Worm (Caenorhabditis elegans): ENCODE results near the gene srj-5.
A peak's percentile ranks its signal among the peaks of the same experiment; 100 is the strongest.

The srj-5 gene

DNA sequence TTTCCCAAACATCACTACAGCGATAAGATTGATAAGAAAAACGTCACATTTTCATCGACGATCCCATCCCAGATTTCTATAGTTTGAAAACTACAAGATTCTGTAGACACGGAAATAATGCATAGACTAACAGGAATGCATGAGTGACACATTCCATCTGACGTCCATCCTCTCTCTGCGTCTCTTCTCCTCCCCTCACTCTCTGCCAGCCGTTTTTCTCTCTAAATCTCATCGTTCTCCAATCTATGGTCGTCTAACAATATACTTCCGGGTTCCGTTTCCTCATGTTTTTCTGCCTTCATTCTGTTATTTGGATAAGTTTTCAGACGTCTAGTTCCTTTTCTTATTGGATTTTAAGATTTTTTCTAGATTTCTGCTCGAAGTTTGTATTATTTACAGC lies 33.8 kb downstream of the srj-5 start, which contains the start of gene F48G7.4 (continued):
- TF ChIP-seq ama-1 (optimal IDR thresholded peaks at IDR 0.05) = no peak

DNA sequence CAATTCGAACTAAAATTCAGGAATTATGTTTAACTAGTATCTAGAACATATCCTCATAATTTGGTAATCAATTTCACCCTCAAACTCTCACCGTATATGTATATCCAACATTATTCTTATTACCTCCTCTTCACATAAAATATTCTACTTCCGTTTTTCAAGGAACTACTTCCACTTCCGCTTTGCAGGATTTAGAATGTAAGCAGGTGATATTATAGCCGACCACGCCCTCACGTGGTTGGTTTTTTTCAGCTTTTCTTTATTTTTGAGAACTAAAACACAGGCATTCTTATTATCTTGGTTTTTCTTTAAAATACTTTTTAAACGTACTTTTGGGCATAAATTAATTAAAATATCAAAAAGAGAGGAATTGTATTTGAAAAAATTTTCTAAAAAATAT lies 34.9 kb downstream of the srj-5 start:
- TF ChIP-seq lsy-2 (tag; optimal IDR thresholded peaks at IDR 0.05) (peak in 1 of 2 experiments; percentile 29), elt-3 (tag; optimal IDR thresholded peaks at IDR 0.05) (no peak), sma-9 (GFP tag; optimal IDR thresholded peaks at IDR 0.05) (peak; percentile 15), sma-9 (tag; optimal IDR thresholded peaks at IDR 0.05) (no peak), C34F6.9 (tag; optimal IDR thresholded peaks at IDR 0.05) (peak; percentile 5), nhr-25 (tag; optimal IDR thresholded peaks at IDR 0.05) (no peak)

DNA sequence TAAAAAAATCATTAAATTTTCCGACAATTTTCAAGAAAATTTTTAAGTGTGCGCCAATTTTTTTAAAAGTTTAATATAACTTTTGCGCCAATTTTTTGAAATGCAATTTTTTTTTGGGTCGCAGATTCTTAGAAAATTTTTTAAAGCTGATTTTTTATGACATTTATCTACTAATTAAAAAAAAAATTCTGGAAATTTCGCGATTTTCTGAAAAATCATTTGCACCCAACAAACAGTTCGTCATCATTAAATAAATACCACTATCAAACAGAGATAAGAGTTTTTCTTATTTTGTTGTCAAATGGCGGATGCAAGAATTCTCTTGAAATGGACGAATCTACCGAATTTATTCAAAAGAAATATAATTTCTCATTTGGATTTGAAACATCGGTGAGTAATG lies 37.6 kb downstream of the srj-5 start, which contains the start of gene F48G7.13:
Gene F48G7.13, plus strand, starts transcription at position 301 of the 400 bp plus-strand sequence.
- TF ChIP-seq fos-1 (tag; optimal IDR thresholded peaks at IDR 0.05) (peak; percentile 49), dmd-4 (tag; optimal IDR thresholded peaks at IDR 0.05) (no peak)

DNA sequence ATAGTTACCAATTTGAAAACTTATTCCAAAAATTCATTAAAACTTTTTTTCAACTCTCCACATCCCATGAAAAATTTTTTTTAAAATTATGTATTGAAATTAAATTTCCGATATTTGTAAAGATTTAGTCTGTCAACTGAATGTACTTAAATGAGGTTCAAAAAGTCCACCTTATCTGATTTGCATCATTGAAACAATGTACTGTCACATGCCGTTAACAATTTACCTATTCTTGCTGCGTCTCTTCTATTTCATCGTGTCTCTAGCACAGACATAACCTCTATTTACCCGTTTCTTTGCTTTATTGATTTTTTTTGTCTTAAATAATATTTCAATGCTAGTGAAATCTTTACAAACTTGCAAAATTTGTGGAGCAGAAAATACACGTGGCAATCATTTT lies 42.6 kb downstream of the srj-5 start, which contains the start of gene nhr-90:
Gene nhr-90, plus strand, starts transcription at position 296 of the 400 bp plus-strand sequence.
- TF ChIP-seq aly-2 (tag; optimal IDR thresholded peaks at IDR 0.05) (no peak), lsy-2 (tag; optimal IDR thresholded peaks at IDR 0.05) (no peak), unc-55 (GFP tag; optimal IDR thresholded peaks at IDR 0.05) (no peak), gmeb-1 (tag; optimal IDR thresholded peaks at IDR 0.05) (no peak), ZK546.5 (tag; optimal IDR thresholded peaks at IDR 0.05) (no peak), egl-27 (tag; optimal IDR thresholded peaks at IDR 0.05) (no peak), elt-1 (tag; optimal IDR thresholded peaks at IDR 0.05) (no peak), zag-1 (tag; optimal IDR thresholded peaks at IDR 0.05) (no peak), nhr-237 (tag; optimal IDR thresholded peaks at IDR 0.05) (no peak), nhr-129 (tag; optimal IDR thresholded peaks at IDR 0.05) (peak; percentile 71), elt-3 (tag; optimal IDR thresholded peaks at IDR 0.05) (no peak), ztf-1 (GFP tag; conservative IDR thresholded peaks at IDR 0.05) (no peak), nhr-25 (tag; optimal IDR thresholded peaks at IDR 0.05) (no peak), fos-1 (tag; optimal IDR thresholded peaks at IDR 0.05) (peak; percentile 8), nhr-12 (tag; optimal IDR thresholded peaks at IDR 0.05) (no peak), snpc-4 (tag; optimal IDR thresholded peaks at IDR 0.05) (no peak), lin-11 (tag; optimal IDR thresholded peaks at IDR 0.05) (no peak), mab-5 (tag; optimal IDR thresholded peaks at IDR 0.05) (no peak), sma-9 (GFP tag; optimal IDR thresholded peaks at IDR 0.05) (peak; percentile 57), sma-9 (tag; optimal IDR thresholded peaks at IDR 0.05) (no peak), unc-39 (tag; optimal IDR thresholded peaks at IDR 0.05) (no peak), alr-1 (tag; optimal IDR thresholded peaks at IDR 0.05) (no peak), C34F6.9 (tag; optimal IDR thresholded peaks at IDR 0.05) (no peak), ztf-4 (tag; optimal IDR thresholded peaks at IDR 0.05) (no peak), crh-2 (tag; optimal IDR thresholded peaks at IDR 0.05) (peak; percentile 29), lin-39 (tag; optimal IDR thresholded peaks at IDR 0.05) (no peak), nhr-77 (tag; optimal IDR thresholded peaks at IDR 0.05) (no peak), nhr-11 (tag; optimal IDR thresholded peaks at IDR 0.05) (no peak), sem-4 (tag; optimal IDR thresholded peaks at IDR 0.05) (no peak)

DNA sequence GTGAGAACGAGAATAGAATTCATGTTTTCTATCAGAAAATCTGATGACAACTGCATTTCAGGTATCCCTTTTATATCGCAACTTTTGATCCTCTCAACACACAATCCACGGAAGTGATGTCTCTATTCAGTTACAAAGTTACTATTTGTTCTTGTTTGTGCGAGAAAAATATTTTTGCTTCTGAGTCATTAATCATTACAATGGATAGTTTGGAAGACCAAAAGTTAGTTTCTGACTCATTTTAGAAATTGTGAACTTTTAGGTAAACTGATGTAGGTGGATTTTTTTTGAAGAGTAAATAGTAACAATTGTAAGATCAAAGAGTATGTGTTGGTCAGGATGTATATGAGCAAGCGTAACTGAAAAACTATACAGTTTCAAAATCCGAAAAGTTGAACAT lies 43.2 kb downstream of the srj-5 start, which contains the start of gene srlf-36:
Gene srlf-36, minus strand, starts transcription at position 101 of the 400 bp plus-strand sequence.
- TF ChIP-seq crh-2 (tag; optimal IDR thresholded peaks at IDR 0.05) (no peak), ztf-4 (tag; optimal IDR thresholded peaks at IDR 0.05) (no peak), nhr-6 (tag; optimal IDR thresholded peaks at IDR 0.05) (no peak), egl-27 (tag; optimal IDR thresholded peaks at IDR 0.05) (no peak), mdl-1 (tag; optimal IDR thresholded peaks at IDR 0.05) (no peak), Y55F3AM.14 (GFP tag; optimal IDR thresholded peaks at IDR 0.05) (no peak), nhr-21 (tag; optimal IDR thresholded peaks at IDR 0.05) (no peak), ceh-82 (tag; optimal IDR thresholded peaks at IDR 0.05) (no peak), sma-9 (GFP tag; optimal IDR thresholded peaks at IDR 0.05) (no peak), sma-9 (tag; optimal IDR thresholded peaks at IDR 0.05) (no peak)
